Fruit fly (Drosophila melanogaster) whole organism: ENCODE data around the gene CG3473.

ENCODE experiments used
- CG8478 ChIP-seq: fragments of >200 bp; optimal IDR thresholded peaks from 2 replicates; lab custom pipeline; 2018; ENCODE audit warnings: inconsistent platforms
- Dll ChIP-seq: fragments of >200 bp; optimal IDR thresholded peaks from 2 replicates; lab custom pipeline; 2017
- EcR ChIP-seq, 2 experiments: fragments of >200 bp; optimal IDR thresholded peaks; 2 replicates each; lab custom pipeline; 2017; ENCODE audit warnings: missing biosample characterization in 2 of 2, missing genetic modification characterization in 2 of 2, missing genetic modification reagents in 2 of 2
- pan ChIP-seq: fragments of >200 bp; optimal IDR thresholded peaks from 2 replicates; lab custom pipeline; 2017
- psq ChIP-seq: fragments of >200 bp; optimal IDR thresholded peaks from 2 replicates; lab custom pipeline; 2017
- usp ChIP-seq: fragments of >200 bp; optimal IDR thresholded peaks from 2 replicates; lab custom pipeline; 2017; ENCODE audit warnings: missing biosample characterization, missing genetic modification characterization, mixed read lengths

dm6 chr2L:14530685-14531084, 32.8 kb downstream of the CG3473 start:
- TF ChIP-seq psq (lab: Kevin White, UChicago) = no peak
- no peak for TF ChIP-seq Dll (lab: Kevin White, UChicago)
- TF ChIP-seq pan (lab: Kevin White, UChicago) = no peak
- TF ChIP-seq CG8478 (lab: Kevin White, UChicago) = no peak
- TF ChIP-seq EcR (GFP tag; optimal IDR thresholded peaks at IDR 0.05; lab: Kevin White, UChicago) = no peak
- TF ChIP-seq usp (GFP tag; lab: Kevin White, UChicago) = no peak
